Fruit fly (Drosophila melanogaster): ENCODE data around the gene Jasper.

Gene Jasper

dm6 chr3R:30021559-30022451 is 30.5 kb upstream of the Jasper start, which contains the start of gene Mgat2 (continued):
- TF ChIP-seq CG17912 (GFP tag; optimal IDR thresholded peaks at IDR 0.05) (no peak), CG9215 (GFP tag; IDR thresholded peaks at IDR 0.05) (no peak), Hr3 (GFP tag; optimal IDR thresholded peaks at IDR 0.05) (no peak), pzg (GFP tag; optimal IDR thresholded peaks at IDR 0.05) (peak; percentile 24), gro (GFP tag; optimal IDR thresholded peaks at IDR 0.05) (peak; percentile 45), CG4404 (GFP tag; IDR thresholded peaks at IDR 0.05) (no peak), seq (GFP tag; IDR thresholded peaks at IDR 0.05) (no peak), Optix (GFP tag; IDR thresholded peaks at IDR 0.05) (peak; percentile 30; the same call in 1 of the 3 replicates), az2 (GFP tag; optimal IDR thresholded peaks at IDR 0.05) (no peak), al (GFP tag; IDR thresholded peaks at IDR 0.05) (no peak), zfh2 (GFP tag; optimal IDR thresholded peaks at IDR 0.05) (no peak), bsh (GFP tag; optimal IDR thresholded peaks at IDR 0.05) (peak; percentile 18 to 61), Dref (GFP tag; IDR thresholded peaks at IDR 0.05) (peak; percentile 77), Hand (GFP tag; optimal IDR thresholded peaks at IDR 0.05) (peak; percentile 31), maf-S (GFP tag; optimal IDR thresholded peaks at IDR 0.05) (no peak), PHDP (tag; optimal IDR thresholded peaks at IDR 0.05) (no peak), CG6272 (GFP tag; IDR thresholded peaks at IDR 0.05) (no peak), Elba2 (GFP tag; optimal IDR thresholded peaks at IDR 0.05) (no peak), E2f1 (GFP tag; IDR thresholded peaks at IDR 0.05) (peak; percentile 49; the same call in 1 of the 2 replicates), tio (GFP tag; optimal IDR thresholded peaks at IDR 0.05) (no peak), gce (GFP tag; IDR thresholded peaks at IDR 0.05) (peak; percentile 31; the same call in 1 of the 3 replicates), CG10979 (tag; optimal IDR thresholded peaks at IDR 0.05) (no peak), CG2199 (GFP tag; IDR thresholded peaks at IDR 0.05) (peak; percentile 74; the same call in 1 of the 3 replicates), Ada2b (GFP tag; IDR thresholded peaks at IDR 0.05) (no peak), Sin3A (optimal IDR thresholded peaks at IDR 0.05) (no peak), Taf1 (GFP tag; IDR thresholded peaks at IDR 0.05) (no peak), CG3847 (GFP tag; IDR thresholded peaks at IDR 0.05) (no peak), pita (GFP tag; optimal IDR thresholded peaks at IDR 0.05) (no peak), tna (GFP tag; IDR thresholded peaks at IDR 0.05; ENCODE audit: partially characterized antibody) (peak; percentile 72; the same call in 1 of the 2 replicates), trem (tag; optimal IDR thresholded peaks at IDR 0.05) (no peak), org-1 (GFP tag; optimal IDR thresholded peaks at IDR 0.05) (no peak), BEAF-32 (GFP tag; optimal IDR thresholded peaks at IDR 0.05) (peak; percentile 90), CG12769 (tag; optimal IDR thresholded peaks at IDR 0.05) (peak; percentile 95), CG10654 (GFP tag; optimal IDR thresholded peaks at IDR 0.05) (no peak), CG7271 (tag; optimal IDR thresholded peaks at IDR 0.05) (peak; percentile 13), hkb (optimal IDR thresholded peaks at IDR 0.05) (no peak), hkb (GFP tag; IDR thresholded peaks at IDR 0.05) (peak; percentile 60; the same call in 1 of the 2 replicates), CG6813 (GFP tag; optimal IDR thresholded peaks at IDR 0.05) (peak; percentile 55), NK7.1 (GFP tag; optimal IDR thresholded peaks at IDR 0.05) (no peak), stwl (tag; optimal IDR thresholded peaks at IDR 0.05) (peak; percentile 39), Hmr (GFP tag; optimal IDR thresholded peaks at IDR 0.05) (peak; percentile 31), HLH4C (GFP tag; IDR thresholded peaks at IDR 0.05; ENCODE audit: partially characterized antibody) (peak; percentile 80), Deaf1 (tag; optimal IDR thresholded peaks at IDR 0.05) (peak; percentile 81), H2.0 (GFP tag; IDR thresholded peaks at IDR 0.05) (no peak), ab (GFP tag; optimal IDR thresholded peaks at IDR 0.05) (no peak), CG8765 (GFP tag; IDR thresholded peaks at IDR 0.05) (no peak), Stat92E (GFP tag; optimal IDR thresholded peaks at IDR 0.05) (peak in 1 of 3 experiments; percentile 88), shn (GFP tag; optimal IDR thresholded peaks at IDR 0.05) (no peak), CG9609 (GFP tag; optimal IDR thresholded peaks at IDR 0.05) (no peak), wdn (GFP tag; IDR thresholded peaks at IDR 0.05) (no peak)
